Fruit fly (Drosophila melanogaster): ENCODE measurements around the gene shakB.

dm6 chrX:20934530-20934929 is 7.7 kb upstream of the shakB start, which contains the start of gene Npc1b:
- TF ChIP-seq EcR (GFP tag; optimal IDR thresholded peaks at IDR 0.05) = no peak
- no peak for TF ChIP-seq Ets98B (GFP tag; IDR thresholded peaks at IDR 0.05)
- no peak for TF ChIP-seq CG10348 (GFP tag; IDR thresholded peaks at IDR 0.05)
- no peak for TF ChIP-seq CG8301 (tag; optimal IDR thresholded peaks at IDR 0.05)
- no peak for TF ChIP-seq CG14655 (GFP tag; optimal IDR thresholded peaks at IDR 0.05)
- no peak for TF ChIP-seq CG9948 (tag; optimal IDR thresholded peaks at IDR 0.05)
- TF ChIP-seq CG34367 (tag; optimal IDR thresholded peaks at IDR 0.05) = no peak

All from whole organism, pupa.